Fruit fly (Drosophila melanogaster) S2 (cell line): ENCODE data around the gene Unc-76.

Source experiments
- CG8478 ChIP-seq: fragments of >200 bp; optimal IDR thresholded peaks from 2 replicates; lab custom pipeline; 2018
- CTCF ChIP-seq, 2 experiments: fragments of >200 bp; optimal IDR thresholded peaks; 2 replicates each; lab custom pipeline; 2018

DNA sequence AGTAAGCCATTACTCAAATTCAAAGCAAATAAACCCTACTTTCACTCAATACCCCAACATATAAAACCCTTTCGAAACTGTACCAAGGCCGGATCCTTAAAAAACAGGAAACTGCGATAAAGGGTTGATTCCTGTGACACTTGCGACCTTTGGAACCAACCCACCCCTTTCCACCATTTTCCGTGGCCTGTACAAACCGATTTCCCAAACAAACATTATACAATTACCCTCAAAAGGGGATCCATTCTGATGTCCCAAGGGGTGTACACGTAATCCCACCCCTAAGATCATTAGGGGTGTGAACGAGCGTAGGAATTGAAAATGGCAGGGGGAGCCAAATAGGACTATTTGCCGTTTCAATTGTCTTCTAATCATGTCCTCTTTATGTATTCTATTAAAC, 59.2 kb downstream of the Unc-76 start:
- TF ChIP-seq CTCF (optimal IDR thresholded peaks at IDR 0.05; lab: Kevin White, UChicago) (no peak), CG8478 (lab: Kevin White, UChicago) (no peak)
